Worm (Caenorhabditis elegans): ENCODE data around the gene hot-4.

ce11 chrIII:6168497-6169227 is 48.6 kb upstream of the hot-4 start, which contains the start of gene efk-1:
- TF ChIP-seq ceh-13 (GFP tag; optimal IDR thresholded peaks at IDR 0.05) (no peak), scrt-1 (GFP tag; IDR thresholded peaks at IDR 0.05) (no peak), ama-1 (optimal IDR thresholded peaks at IDR 0.05) (no peak), flt-1 (GFP tag; IDR thresholded peaks at IDR 0.05) (no peak), tra-4 (tag; optimal IDR thresholded peaks at IDR 0.05) (no peak), ets-7 (tag; optimal IDR thresholded peaks at IDR 0.05) (no peak), B0310.2 (tag; optimal IDR thresholded peaks at IDR 0.05) (no peak), hnd-1 (tag; optimal IDR thresholded peaks at IDR 0.05) (no peak), F13C5.2 (tag; optimal IDR thresholded peaks at IDR 0.05) (no peak), pes-1 (GFP tag; IDR thresholded peaks at IDR 0.05) (no peak), hmbx-1 (tag; optimal IDR thresholded peaks at IDR 0.05) (no peak), sea-1 (GFP tag; conservative IDR thresholded peaks at IDR 0.05) (no peak), tbx-11 (GFP tag; IDR thresholded peaks at IDR 0.05) (no peak), aly-1 (tag; optimal IDR thresholded peaks at IDR 0.05) (no peak)

Data from whole organism, early embryonic.